Worm (Caenorhabditis elegans): ENCODE data around the gene his-24.

his-24 gene

DNA sequence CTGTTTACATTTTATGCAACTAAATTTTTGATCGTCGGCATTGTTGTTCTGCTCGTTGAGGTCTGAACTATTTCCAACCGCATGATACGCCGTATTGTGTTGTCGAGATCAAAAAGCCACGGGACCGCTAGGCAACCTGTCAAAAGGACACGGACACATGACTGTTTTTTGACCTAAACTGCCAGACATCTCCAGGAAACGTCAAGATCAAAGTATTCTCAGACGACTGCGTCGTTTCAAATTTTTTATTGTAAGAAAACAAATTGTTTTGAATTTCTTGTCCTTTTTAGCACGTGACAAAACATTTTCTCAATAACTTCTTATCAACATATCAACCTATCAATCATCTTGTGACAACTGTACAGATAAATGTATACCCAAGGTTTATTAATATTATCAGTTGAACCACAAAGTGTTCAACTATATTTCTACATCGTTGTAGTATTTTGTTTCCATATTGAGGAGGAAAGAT lies 12.3 kb downstream of the his-24 start (continued):
- TF ChIP-seq mcd-1 (GFP tag; IDR thresholded peaks at IDR 0.05) (no peak), ztf-26 (tag; optimal IDR thresholded peaks at IDR 0.05) (peak; percentile 88), F10E7.11 (tag; optimal IDR thresholded peaks at IDR 0.05) (no peak), zim-3 (tag; optimal IDR thresholded peaks at IDR 0.05) (peak; percentile 3), ztf-3 (GFP tag; optimal IDR thresholded peaks at IDR 0.05) (no peak), aptf-2 (GFP tag; conservative IDR thresholded peaks at IDR 0.05) (no peak), atf-7 (tag; optimal IDR thresholded peaks at IDR 0.05) (peak; percentile 58), T26A5.8 (tag; optimal IDR thresholded peaks at IDR 0.05) (no peak), C06A6.2 (GFP tag; conservative IDR thresholded peaks at IDR 0.05) (peak; percentile 74), dpl-1 (GFP tag; optimal IDR thresholded peaks at IDR 0.05) (no peak), sea-2 (GFP tag; IDR thresholded peaks at IDR 0.05) (no peak), K12H6.12 (tag; optimal IDR thresholded peaks at IDR 0.05) (peak; percentile 41), athp-1 (tag; optimal IDR thresholded peaks at IDR 0.05) (no peak), F22D6.2 (tag; optimal IDR thresholded peaks at IDR 0.05) (peak; percentile 44), hrde-1 (tag; optimal IDR thresholded peaks at IDR 0.05; ENCODE audit: borderline replicate concordance) (no peak), nhr-90 (tag; optimal IDR thresholded peaks at IDR 0.05) (peak; percentile 68), F55B11.4 (tag; optimal IDR thresholded peaks at IDR 0.05; ENCODE audit: borderline replicate concordance, insufficient read depth) (no peak), attf-3 (GFP tag; conservative IDR thresholded peaks at IDR 0.05) (no peak), let-607 (tag; optimal IDR thresholded peaks at IDR 0.05) (peak in 1 of 2 experiments; percentile 46), cebp-2 (GFP tag; IDR thresholded peaks at IDR 0.05) (no peak), lir-1 (GFP tag; conservative IDR thresholded peaks at IDR 0.05) (peak; percentile 66), pha-4 (tag; optimal IDR thresholded peaks at IDR 0.05) (peak; percentile 33), lin-35 (GFP tag; optimal IDR thresholded peaks at IDR 0.05) (peak in 1 of 3 experiments; percentile 28), F23B12.7 (tag; optimal IDR thresholded peaks at IDR 0.05; ENCODE audit: insufficient read depth) (no peak), ztf-22 (GFP tag; optimal IDR thresholded peaks at IDR 0.05) (peak; percentile 91), lin-40 (tag; optimal IDR thresholded peaks at IDR 0.05) (peak; percentile 77), F52B5.7 (tag; optimal IDR thresholded peaks at IDR 0.05) (no peak), F57A8.1 (GFP tag; optimal IDR thresholded peaks at IDR 0.05) (no peak), somi-1 (GFP tag; optimal IDR thresholded peaks at IDR 0.05) (peak; percentile 90), cebp-1 (GFP tag; IDR thresholded peaks at IDR 0.05) (peak; percentile 37; the same call in 1 of the 2 replicates), cebp-1 (tag; optimal IDR thresholded peaks at IDR 0.05) (peak; percentile 88), chd-7 (tag; optimal IDR thresholded peaks at IDR 0.05) (peak; percentile 72), ceh-91 (GFP tag; IDR thresholded peaks at IDR 0.05) (no peak), Y95B8A.8 (GFP tag; IDR thresholded peaks at IDR 0.05) (peak; percentile 61; the same call in 1 of the 2 replicates), him-1 (tag; optimal IDR thresholded peaks at IDR 0.05) (no peak), dpff-1 (tag; optimal IDR thresholded peaks at IDR 0.05) (peak; percentile 17), nhr-27 (tag; optimal IDR thresholded peaks at IDR 0.05) (no peak), Y56A3A.18 (GFP tag; IDR thresholded peaks at IDR 0.05) (no peak), mel-28 (tag; optimal IDR thresholded peaks at IDR 0.05; ENCODE audit: borderline replicate concordance) (no peak), attf-5 (GFP tag; optimal IDR thresholded peaks at IDR 0.05) (peak; percentile 75), attf-6 (GFP tag; IDR thresholded peaks at IDR 0.05) (no peak), nfyb-1 (GFP tag; IDR thresholded peaks at IDR 0.05) (0 out of 2 replicates have a peak, but pooled peaks have one; percentile 28), ceh-40 (GFP tag; IDR thresholded peaks at IDR 0.05) (no peak), pbrm-1 (GFP tag; IDR thresholded peaks at IDR 0.05) (no peak), egl-44 (GFP tag; IDR thresholded peaks at IDR 0.05) (0 out of 2 replicates have a peak, but pooled peaks have one; percentile 43), nhr-80 (tag; optimal IDR thresholded peaks at IDR 0.05) (peak; percentile 89), F39B2.1 (GFP tag; IDR thresholded peaks at IDR 0.05) (no peak), B0336.3 (GFP tag; IDR thresholded peaks at IDR 0.05) (peak; percentile 76; the same call in 1 of the 2 replicates), ccch-3 (GFP tag; optimal IDR thresholded peaks at IDR 0.05) (no peak)
